Fruit fly (Drosophila melanogaster): ENCODE measurements around the gene Hsdl2.

dm6 chr3R:27706581-27707181 lies 29.4 kb downstream of the Hsdl2 start, which contains the start of the genes CROT and CG12877:
- no peak for TF ChIP-seq CG8478 (optimal IDR thresholded peaks at IDR 0.05)
- no peak for TF ChIP-seq pan (optimal IDR thresholded peaks at IDR 0.05)
- TF ChIP-seq usp (GFP tag; optimal IDR thresholded peaks at IDR 0.05): no peak
- no peak for TF ChIP-seq EcR (GFP tag; optimal IDR thresholded peaks at IDR 0.05)
- no peak for TF ChIP-seq psq (optimal IDR thresholded peaks at IDR 0.05)

All from whole organism.